Fruit fly (Drosophila melanogaster): ENCODE results near the gene mthl10.

mthl10 gene

dm6 chr3L:378072-378423 is 35.3 kb upstream of the mthl10 start (continued):
- TF ChIP-seq CG10321 (GFP tag; IDR thresholded peaks at IDR 0.05) (peak; percentile 99), CG5180 (GFP tag; optimal IDR thresholded peaks at IDR 0.05) (no peak), cg (GFP tag; optimal IDR thresholded peaks at IDR 0.05) (peak; percentile 98), CG31224 (GFP tag; IDR thresholded peaks at IDR 0.05) (no peak), CG14050 (GFP tag; IDR thresholded peaks at IDR 0.05) (no peak), HmgD (GFP tag; optimal IDR thresholded peaks at IDR 0.05) (peak; percentile 94), oc (tag; optimal IDR thresholded peaks at IDR 0.05) (no peak), Deaf1 (tag; optimal IDR thresholded peaks at IDR 0.05) (no peak), tna (GFP tag; IDR thresholded peaks at IDR 0.05; ENCODE audit: partially characterized antibody) (peak; percentile 63; the same call in 1 of the 2 replicates), CG10979 (tag; optimal IDR thresholded peaks at IDR 0.05) (no peak), abd-A (tag; optimal IDR thresholded peaks at IDR 0.05) (peak; percentile 98), CG1832 (GFP tag; optimal IDR thresholded peaks at IDR 0.05) (peak; percentile 100), CG17612 (GFP tag; IDR thresholded peaks at IDR 0.05) (no peak), Camta (GFP tag; optimal IDR thresholded peaks at IDR 0.05) (no peak), CG17385 (GFP tag; optimal IDR thresholded peaks at IDR 0.05) (no peak), sqz (GFP tag; optimal IDR thresholded peaks at IDR 0.05) (no peak), sens (GFP tag) (peak; percentile 64), CG12942 (GFP tag; optimal IDR thresholded peaks at IDR 0.05) (no peak), zen2 (GFP tag; IDR thresholded peaks at IDR 0.05; ENCODE audit: partially characterized antibody) (0 out of 3 replicates have a peak, but pooled peaks have one; percentile 4), chif (GFP tag; optimal IDR thresholded peaks at IDR 0.05) (peak in 1 of 2 experiments; percentile 13), CG9609 (GFP tag; optimal IDR thresholded peaks at IDR 0.05) (peak; percentile 6), HLH54F (GFP tag; optimal IDR thresholded peaks at IDR 0.05) (no peak), fd3F (GFP tag; optimal IDR thresholded peaks at IDR 0.05) (no peak), Hand (GFP tag; optimal IDR thresholded peaks at IDR 0.05) (no peak), CG1233 (GFP tag; optimal IDR thresholded peaks at IDR 0.05) (no peak), Elba2 (GFP tag; optimal IDR thresholded peaks at IDR 0.05) (peak; percentile 28), YL-1 (GFP tag; optimal IDR thresholded peaks at IDR 0.05) (no peak), fru (optimal IDR thresholded peaks at IDR 0.05) (no peak), lola (GFP tag; optimal IDR thresholded peaks at IDR 0.05) (no peak), H15 (GFP tag; IDR thresholded peaks at IDR 0.05) (no peak), CG13123 (GFP tag; optimal IDR thresholded peaks at IDR 0.05) (no peak), CG10654 (GFP tag; optimal IDR thresholded peaks at IDR 0.05) (no peak), CG17802 (tag; optimal IDR thresholded peaks at IDR 0.05) (no peak), HLHmδ (GFP tag; optimal IDR thresholded peaks at IDR 0.05) (no peak), gsb-n (tag; optimal IDR thresholded peaks at IDR 0.05) (no peak), HLH4C (GFP tag; IDR thresholded peaks at IDR 0.05; ENCODE audit: partially characterized antibody) (peak; percentile 65; the same call in 2 of the 3 replicates), vfl (GFP tag; optimal IDR thresholded peaks at IDR 0.05) (no peak), gem (tag; optimal IDR thresholded peaks at IDR 0.05) (no peak), CG2678 (tag; optimal IDR thresholded peaks at IDR 0.05) (no peak), CG3847 (GFP tag; IDR thresholded peaks at IDR 0.05) (no peak), CG12071 (GFP tag; optimal IDR thresholded peaks at IDR 0.05) (no peak), CG16815 (GFP tag; optimal IDR thresholded peaks at IDR 0.05) (no peak), odd (GFP tag; optimal IDR thresholded peaks at IDR 0.05) (no peak), Side (GFP tag; optimal IDR thresholded peaks at IDR 0.05) (no peak), vnd (GFP tag; IDR thresholded peaks at IDR 0.05; ENCODE audit: partially characterized antibody) (peak; percentile 59; the same call in 2 of the 3 replicates), CG7372 (GFP tag; IDR thresholded peaks at IDR 0.05) (no peak), CG4360 (GFP tag; IDR thresholded peaks at IDR 0.05) (peak; percentile 78), Jarid2 (GFP tag; optimal IDR thresholded peaks at IDR 0.05) (peak; percentile 79), CG3065 (GFP tag; optimal IDR thresholded peaks at IDR 0.05) (no peak), tin (GFP tag; optimal IDR thresholded peaks at IDR 0.05) (no peak), CG34224 (GFP tag; IDR thresholded peaks at IDR 0.05; ENCODE audit: partially characterized antibody) (0 out of 3 replicates have a peak, but pooled peaks have one; percentile 39)
